Fruit fly (Drosophila melanogaster): Measurements from ENCODE around the gene gro.
A peak's percentile ranks its signal among the peaks of the same experiment; 100 is the strongest.

gro gene

dm6 chr3R:26068135-26068534, 26.6 kb downstream of the gro start (continued):
- TF ChIP-seq spab (GFP tag; optimal IDR thresholded peaks at IDR 0.05) (peak; percentile 12), Hr38 (GFP tag; optimal IDR thresholded peaks at IDR 0.05) (no peak), CG34406 (GFP tag; optimal IDR thresholded peaks at IDR 0.05) (peak; percentile 51), Sox15 (GFP tag; optimal IDR thresholded peaks at IDR 0.05) (no peak), CG8632 (GFP tag; optimal IDR thresholded peaks at IDR 0.05) (peak; percentile 45), Eip78C (GFP tag) (peak; percentile 88), CG8119 (GFP tag; IDR thresholded peaks at IDR 0.05) (peak; percentile 34; the same call in 1 of the 3 replicates), CG11294 (GFP tag; IDR thresholded peaks at IDR 0.05) (no peak), salr (GFP tag; optimal IDR thresholded peaks at IDR 0.05) (peak in 1 of 2 experiments; percentile 13), Eip93F (GFP tag; optimal IDR thresholded peaks at IDR 0.05) (no peak), dac (GFP tag; optimal IDR thresholded peaks at IDR 0.05) (no peak), Blimp-1 (GFP tag; optimal IDR thresholded peaks at IDR 0.05) (no peak), CG6276 (GFP tag; optimal IDR thresholded peaks at IDR 0.05) (no peak), CG15336 (GFP tag; IDR thresholded peaks at IDR 0.05) (0 out of 2 replicates have a peak, but pooled peaks have one; percentile 34), CG6854 (GFP tag; optimal IDR thresholded peaks at IDR 0.05) (no peak), Sox102F (GFP tag; optimal IDR thresholded peaks at IDR 0.05) (peak; percentile 56)

- TF ChIP-seq lz (GFP tag; optimal IDR thresholded peaks at IDR 0.05) (peak; percentile 78), CG11902 (GFP tag; optimal IDR thresholded peaks at IDR 0.05) (peak; percentile 63), CG6808 (GFP tag; optimal IDR thresholded peaks at IDR 0.05) (peak; percentile 69), CG3032 (tag; optimal IDR thresholded peaks at IDR 0.05) (peak; percentile 76), CG9139 (GFP tag; optimal IDR thresholded peaks at IDR 0.05) (peak; percentile 56), CG15336 (GFP tag; IDR thresholded peaks at IDR 0.05) (peak; percentile 88), CG8119 (GFP tag; IDR thresholded peaks at IDR 0.05) (peak; percentile 88), Hr38 (GFP tag; optimal IDR thresholded peaks at IDR 0.05) (no peak), CG11762 (GFP tag; optimal IDR thresholded peaks at IDR 0.05; ENCODE audit: insufficient read depth) (peak; percentile 65), fkh (GFP tag; optimal IDR thresholded peaks at IDR 0.05) (no peak), achi (GFP tag; optimal IDR thresholded peaks at IDR 0.05) (peak; percentile 80), CG31627 (GFP tag; optimal IDR thresholded peaks at IDR 0.05) (peak; percentile 66), CG1621 (tag; optimal IDR thresholded peaks at IDR 0.05) (peak; percentile 74), Ets96B (tag; optimal IDR thresholded peaks at IDR 0.05) (peak; percentile 77), OdsH (GFP tag; optimal IDR thresholded peaks at IDR 0.05) (peak; percentile 81), svp (GFP tag) (peak; percentile 89), Gug (GFP tag; IDR thresholded peaks at IDR 0.05) (peak; percentile 76), CG8319 (GFP tag; optimal IDR thresholded peaks at IDR 0.05) (peak; percentile 63), CG6854 (GFP tag; optimal IDR thresholded peaks at IDR 0.05) (peak; percentile 13), topi (GFP tag; optimal IDR thresholded peaks at IDR 0.05) (peak; percentile 82), Sox102F (GFP tag; optimal IDR thresholded peaks at IDR 0.05) (peak; percentile 75), Sox14 (GFP tag; optimal IDR thresholded peaks at IDR 0.05) (peak; percentile 82), Blimp-1 (GFP tag; optimal IDR thresholded peaks at IDR 0.05) (peak; percentile 31), Ets21C (GFP tag; optimal IDR thresholded peaks at IDR 0.05) (peak; percentile 59), CG10631 (GFP tag; optimal IDR thresholded peaks at IDR 0.05) (peak; percentile 76), dac (GFP tag; optimal IDR thresholded peaks at IDR 0.05) (peak; percentile 70), pdm3 (GFP tag; optimal IDR thresholded peaks at IDR 0.05) (peak; percentile 78), vri (GFP tag; optimal IDR thresholded peaks at IDR 0.05) (peak; percentile 59), CG10669 (GFP tag; optimal IDR thresholded peaks at IDR 0.05) (peak; percentile 75), Eip75B (GFP tag; optimal IDR thresholded peaks at IDR 0.05) (peak; percentile 81), CG11294 (GFP tag; IDR thresholded peaks at IDR 0.05) (0 out of 2 replicates have a peak, but pooled peaks have one; percentile 15), Hr39 (GFP tag; optimal IDR thresholded peaks at IDR 0.05) (peak; percentile 70), CG8632 (GFP tag; optimal IDR thresholded peaks at IDR 0.05) (peak; percentile 76), CG32006 (GFP tag; optimal IDR thresholded peaks at IDR 0.05) (peak; percentile 85), cyc (GFP tag; optimal IDR thresholded peaks at IDR 0.05) (peak; percentile 76), fd85E (GFP tag; optimal IDR thresholded peaks at IDR 0.05) (peak; percentile 31), esn (GFP tag; optimal IDR thresholded peaks at IDR 0.05) (peak; percentile 81), spab (GFP tag; optimal IDR thresholded peaks at IDR 0.05) (peak; percentile 71), CG6276 (GFP tag; optimal IDR thresholded peaks at IDR 0.05) (peak; percentile 70), salr (GFP tag; optimal IDR thresholded peaks at IDR 0.05) (peak; percentile 20 to 72), CG6163 (GFP tag; IDR thresholded peaks at IDR 0.05) (peak; percentile 93), CG6792 (GFP tag; optimal IDR thresholded peaks at IDR 0.05) (peak; percentile 86), net (GFP tag; optimal IDR thresholded peaks at IDR 0.05) (peak; percentile 70), CG16779 (tag; optimal IDR thresholded peaks at IDR 0.05) (peak; percentile 51), CG34406 (GFP tag; optimal IDR thresholded peaks at IDR 0.05) (peak; percentile 70)
Observed at dm6 chr3R:26072477-26072876, 30.9 kb downstream of the gro start.
